Worm (Caenorhabditis elegans) whole organism, mixed stage, embryonic: ENCODE results near the gene T05A1.5.

Experiments
- blmp-1 ChIP-seq: fragments of 150-350 bp; optimal IDR thresholded peaks from 2 replicates; lab custom pipeline; 2014; ENCODE audit warnings: missing biosample characterization, missing genetic modification characterization
- elt-1 ChIP-seq: sonication (generic microtip); optimal IDR thresholded peaks from 2 replicates; lab custom pipeline; 2017; ENCODE audit warnings: missing genetic modification characterization, mild to moderate bottlenecking, missing compliant biosample characterization, antibody characterized with exemption, moderate library complexity, borderline replicate concordance; ENCODE audit not compliant: insufficient read depth
- mab-5 ChIP-seq: fragments of 150-350 bp; optimal IDR thresholded peaks from 2 replicates; lab custom pipeline; 2014; ENCODE audit warnings: missing biosample characterization, missing genetic modification characterization
- nhr-28 ChIP-seq: fragments of 150-350 bp; optimal IDR thresholded peaks from 2 replicates; lab custom pipeline; 2014; ENCODE audit warnings: missing biosample characterization, missing genetic modification characterization
- pha-4 ChIP-seq: fragments of 150-350 bp; optimal IDR thresholded peaks from 2 replicates; lab custom pipeline; 2018; ENCODE audit warnings: missing biosample characterization, missing genetic modification reagents, missing genetic modification characterization
- snpc-4 ChIP-seq: fragments of 150-350 bp; optimal IDR thresholded peaks from 2 replicates; lab custom pipeline; 2014; ENCODE audit warnings: missing biosample characterization, missing genetic modification characterization

ce11 chrIV:9536124-9536523 lies 10.0 kb upstream of the T05A1.5 start:
- TF ChIP-seq blmp-1 = no peak
- TF ChIP-seq mab-5 (tag; lab: Kevin White, UChicago) = no peak
- TF ChIP-seq elt-1 (tag; lab: Kevin White, UChicago) = no peak
- no peak for TF ChIP-seq pha-4 (tag; lab: Kevin White, UChicago)
- no peak for TF ChIP-seq nhr-28 (tag; lab: Kevin White, UChicago)
- TF ChIP-seq snpc-4 (tag; lab: Kevin White, UChicago) = no peak
